Fruit fly (Drosophila melanogaster) whole organism, embryonic: ENCODE data around the gene ZAP3.

Experiments used
- CG12391 ChIP-seq: fragments of 200-800 bp; sonication (Bioruptor generic); optimal IDR thresholded peaks from 3 replicates; lab custom pipeline; 2018; ENCODE audit warnings: missing biosample characterization, mild to moderate bottlenecking, missing genetic modification characterization, moderate library complexity
- Dp ChIP-seq: fragments of 200-800 bp; sonication (Bioruptor generic); optimal IDR thresholded peaks from 2 replicates; lab custom pipeline; 2018; ENCODE audit warnings: missing biosample characterization, mild to moderate bottlenecking, missing genetic modification characterization, moderate library complexity

- TF ChIP-seq CG12391 (tag; lab: Kevin White, UChicago) = no peak
- no peak for TF ChIP-seq Dp (GFP tag; lab: Kevin White, UChicago)
Measured at dm6 chrX:10082950-10083253, 610 bp upstream of the ZAP3 start, which contains the start of gene CG2972.
